Worm (Caenorhabditis elegans): ENCODE data around the gene fbxb-78.
A peak's percentile ranks its signal among the peaks of the same experiment; 100 is the strongest.

The fbxb-78 gene

DNA sequence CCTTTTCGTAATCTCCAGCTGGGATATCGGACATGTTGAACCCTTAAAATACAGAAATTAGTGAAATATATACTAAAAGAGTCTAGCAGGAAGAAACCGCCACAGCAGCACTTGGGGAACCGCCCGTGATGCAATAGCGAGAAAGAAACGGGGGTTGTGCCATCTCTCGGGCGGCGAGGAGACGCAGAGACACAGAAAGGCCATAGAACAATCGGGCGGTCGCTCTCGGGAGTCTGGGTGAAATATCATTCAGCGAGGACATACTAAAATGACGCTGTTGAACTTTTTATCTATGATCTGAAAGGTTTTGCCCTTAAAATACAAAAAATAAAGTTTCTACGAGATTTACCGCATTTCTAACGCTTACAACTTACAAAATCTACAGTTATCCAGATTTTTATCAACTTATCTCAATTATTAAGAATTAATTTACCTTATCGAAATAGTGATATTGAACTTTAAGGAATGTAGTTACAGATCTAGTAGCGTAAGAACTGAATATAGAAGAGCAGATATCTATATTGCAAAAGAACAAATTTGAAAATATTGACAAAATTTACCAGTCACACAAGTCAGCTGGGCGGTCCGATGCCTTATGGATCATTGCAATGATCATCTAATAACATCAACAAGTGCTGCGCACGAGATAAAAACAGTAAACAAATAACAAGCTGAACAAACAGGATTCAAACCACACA is 11.2 kb downstream of the fbxb-78 start, which contains the start of gene cyc-2.1 (continued):
- TF ChIP-seq F13H6.1 (tag; optimal IDR thresholded peaks at IDR 0.05), result no peak
- TF ChIP-seq dmd-4 (tag; optimal IDR thresholded peaks at IDR 0.05; ENCODE audit: borderline replicate concordance), result no peak
- TF ChIP-seq elt-2 (tag; optimal IDR thresholded peaks at IDR 0.05), result peak; percentile 62
- TF ChIP-seq tbx-2 (tag; optimal IDR thresholded peaks at IDR 0.05), result peak; percentile 9
- TF ChIP-seq hlh-30 (tag; optimal IDR thresholded peaks at IDR 0.05; ENCODE audit: insufficient read depth), result no peak
- no peak for TF ChIP-seq Y22D7AL.16 (tag; optimal IDR thresholded peaks at IDR 0.05)
- no peak for TF ChIP-seq C08G9.2 (tag; optimal IDR thresholded peaks at IDR 0.05)
- TF ChIP-seq unc-55 (GFP tag; optimal IDR thresholded peaks at IDR 0.05), result peak; percentile 22
- peak; percentile 15 for TF ChIP-seq ceh-18 (tag; optimal IDR thresholded peaks at IDR 0.05)
- no peak for TF ChIP-seq npax-4 (tag; optimal IDR thresholded peaks at IDR 0.05)
- TF ChIP-seq mec-3 (tag; optimal IDR thresholded peaks at IDR 0.05; ENCODE audit: borderline replicate concordance), result no peak
- TF ChIP-seq ama-1 (optimal IDR thresholded peaks at IDR 0.05), result no peak
- no peak for TF ChIP-seq T23F11.4 (GFP tag; optimal IDR thresholded peaks at IDR 0.05)
- TF ChIP-seq pag-3 (tag; optimal IDR thresholded peaks at IDR 0.05; ENCODE audit: borderline replicate concordance), result no peak
- no peak for TF ChIP-seq unc-86 (tag; optimal IDR thresholded peaks at IDR 0.05)
- no peak for TF ChIP-seq ceh-2 (tag; optimal IDR thresholded peaks at IDR 0.05)
- no peak for TF ChIP-seq syd-9 (tag; optimal IDR thresholded peaks at IDR 0.05)
- TF ChIP-seq pax-1 (tag; optimal IDR thresholded peaks at IDR 0.05), result no peak

DNA sequence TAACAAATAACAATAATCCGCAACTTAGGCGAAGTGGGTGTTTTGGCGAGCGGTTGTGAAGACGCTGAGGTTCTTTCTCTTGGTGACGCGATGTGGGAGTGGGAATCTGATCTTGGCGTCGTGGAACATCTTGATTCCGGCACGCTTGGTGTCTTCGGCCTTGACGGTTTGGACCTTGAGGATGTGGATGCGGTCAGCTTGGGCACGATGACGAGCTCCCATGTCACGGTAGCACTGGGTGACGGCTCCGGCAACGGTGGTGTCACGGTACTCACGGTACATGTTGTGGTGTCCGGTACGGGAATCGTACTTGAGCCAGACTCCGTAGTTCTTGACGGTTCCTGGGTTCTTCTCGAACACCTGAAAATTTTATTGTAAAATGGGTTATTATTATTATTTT is 11.8 kb downstream of the fbxb-78 start:
- TF ChIP-seq ref-2 (tag; optimal IDR thresholded peaks at IDR 0.05), result no peak
- TF ChIP-seq pat-9 (tag; optimal IDR thresholded peaks at IDR 0.05), result no peak
- no peak for TF ChIP-seq syd-9 (tag; optimal IDR thresholded peaks at IDR 0.05)
- no peak for TF ChIP-seq npax-4 (tag; optimal IDR thresholded peaks at IDR 0.05)
- TF ChIP-seq ama-1 (optimal IDR thresholded peaks at IDR 0.05), result no peak
- no peak for TF ChIP-seq hlh-13 (GFP tag; optimal IDR thresholded peaks at IDR 0.05)
- no peak for TF ChIP-seq zip-5 (tag; optimal IDR thresholded peaks at IDR 0.05)
- TF ChIP-seq unc-42 (tag; optimal IDR thresholded peaks at IDR 0.05), result no peak
- no peak for TF ChIP-seq unc-86 (tag; optimal IDR thresholded peaks at IDR 0.05)
- TF ChIP-seq fax-1 (tag; optimal IDR thresholded peaks at IDR 0.05), result no peak
- no peak for TF ChIP-seq ceh-48 (tag; optimal IDR thresholded peaks at IDR 0.05)
- TF ChIP-seq ceh-18 (tag; optimal IDR thresholded peaks at IDR 0.05), result no peak
- no peak for TF ChIP-seq pha-2 (tag; optimal IDR thresholded peaks at IDR 0.05)
- no peak for TF ChIP-seq pag-3 (tag; optimal IDR thresholded peaks at IDR 0.05; ENCODE audit: borderline replicate concordance)
- TF ChIP-seq ceh-22 (tag; optimal IDR thresholded peaks at IDR 0.05), result no peak
- no peak for TF ChIP-seq C08G9.2 (tag; optimal IDR thresholded peaks at IDR 0.05)
- no peak for TF ChIP-seq ztf-16 (tag; optimal IDR thresholded peaks at IDR 0.05)

DNA sequence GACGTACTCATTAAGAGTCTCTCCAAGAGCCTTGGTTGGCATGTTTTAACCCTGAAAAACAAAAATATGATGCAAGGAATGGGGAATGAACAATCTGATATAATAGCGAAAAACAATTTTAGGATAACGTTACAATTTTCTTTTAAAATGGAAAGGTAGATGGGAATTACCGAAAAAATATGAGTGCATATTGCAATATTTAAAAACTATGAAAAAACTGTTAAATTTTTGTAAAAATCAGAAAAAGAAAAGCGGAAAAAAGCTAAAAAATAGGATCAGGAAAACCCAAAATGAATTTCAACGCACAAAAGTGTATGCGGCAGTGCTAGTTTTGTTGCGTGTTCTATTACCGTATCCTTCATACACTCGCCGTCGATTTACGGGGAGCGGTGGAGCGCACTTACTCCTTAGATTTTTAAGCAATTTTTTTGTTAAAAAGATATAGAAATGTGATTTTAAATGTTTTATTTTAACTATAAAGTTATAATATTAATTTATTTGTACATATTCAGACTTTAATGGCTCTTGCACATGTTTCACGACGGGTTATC is 12.4 kb downstream of the fbxb-78 start, which contains the start of the genes rpl-20 and Y17G9B.5:
rpl-20 (minus strand) TSS at position 51 of the 551 bp plus-strand sequence.
Y17G9B.5 (plus strand) TSS at position 513 of the 551 bp plus-strand sequence.
- TF ChIP-seq ceh-24 (tag; optimal IDR thresholded peaks at IDR 0.05), result peak; percentile 47
- no peak for TF ChIP-seq dmd-4 (tag; optimal IDR thresholded peaks at IDR 0.05; ENCODE audit: borderline replicate concordance)
- TF ChIP-seq T23F11.4 (GFP tag; optimal IDR thresholded peaks at IDR 0.05), result peak; percentile 79
- TF ChIP-seq fkh-6 (tag; optimal IDR thresholded peaks at IDR 0.05), result peak; percentile 40
- TF ChIP-seq unc-3 (GFP tag; conservative IDR thresholded peaks at IDR 0.05), result peak; percentile 80
- peak; percentile 83 for TF ChIP-seq unc-3 (tag; optimal IDR thresholded peaks at IDR 0.05)
- no peak for TF ChIP-seq mec-3 (tag; optimal IDR thresholded peaks at IDR 0.05; ENCODE audit: borderline replicate concordance)
- TF ChIP-seq F13H6.1 (tag; optimal IDR thresholded peaks at IDR 0.05), result peak; percentile 78
- TF ChIP-seq fax-1 (tag; optimal IDR thresholded peaks at IDR 0.05), result peak; percentile 19
- peak; percentile 98 for TF ChIP-seq unc-42 (tag; optimal IDR thresholded peaks at IDR 0.05)
- TF ChIP-seq ceh-2 (tag; optimal IDR thresholded peaks at IDR 0.05), result peak; percentile 63
- peak; percentile 68 for TF ChIP-seq sdc-2 (tag; optimal IDR thresholded peaks at IDR 0.05)
- TF ChIP-seq ceh-34 (tag; optimal IDR thresholded peaks at IDR 0.05), result peak; percentile 98
- peak; percentile 80 for TF ChIP-seq gmeb-2 (tag; optimal IDR thresholded peaks at IDR 0.05)
- peak; percentile 76 for TF ChIP-seq ceh-19 (GFP tag; optimal IDR thresholded peaks at IDR 0.05)
- TF ChIP-seq sox-2 (GFP tag; IDR thresholded peaks at IDR 0.05), result peak; percentile 89
- TF ChIP-seq unc-86 (tag; optimal IDR thresholded peaks at IDR 0.05), result peak; percentile 96
- TF ChIP-seq tbx-2 (tag; optimal IDR thresholded peaks at IDR 0.05), result peak; percentile 97
- peak; percentile 92 for TF ChIP-seq fkh-10 (GFP tag; optimal IDR thresholded peaks at IDR 0.05)
- TF ChIP-seq ceh-14 (tag; optimal IDR thresholded peaks at IDR 0.05), result peak; percentile 93
- peak; percentile 41 for TF ChIP-seq Y22D7AL.16 (tag; optimal IDR thresholded peaks at IDR 0.05)
- peak; percentile 99 for TF ChIP-seq ref-2 (tag; optimal IDR thresholded peaks at IDR 0.05)
- peak; percentile 86 for TF ChIP-seq K09A11.1 (tag; optimal IDR thresholded peaks at IDR 0.05; ENCODE audit: insufficient read depth)
- peak; percentile 94 for TF ChIP-seq elt-2 (tag; optimal IDR thresholded peaks at IDR 0.05)
- TF ChIP-seq ceh-9 (tag; optimal IDR thresholded peaks at IDR 0.05), result no peak
- peak; percentile 17 for TF ChIP-seq eyg-1 (tag; optimal IDR thresholded peaks at IDR 0.05)
- peak; percentile 96 for TF ChIP-seq ztf-16 (tag; optimal IDR thresholded peaks at IDR 0.05)
- TF ChIP-seq nhr-11 (tag; optimal IDR thresholded peaks at IDR 0.05), result peak; percentile 55
- TF ChIP-seq lin-11 (tag; optimal IDR thresholded peaks at IDR 0.05), result peak; percentile 60
- TF ChIP-seq ceh-6 (GFP tag; optimal IDR thresholded peaks at IDR 0.05), result peak; percentile 60

All from whole organism, late embryonic.